Worm (Caenorhabditis elegans): ENCODE results near the gene Y116A8C.24.

ce11 chrIV:17040618-17041017 lies 30.1 kb downstream of the Y116A8C.24 start, which contains the start of gene Y116A8C.20:
- no peak for TF ChIP-seq ceh-45 (GFP tag; IDR thresholded peaks at IDR 0.05)
- TF ChIP-seq ceh-9 (tag; optimal IDR thresholded peaks at IDR 0.05), result no peak
- TF ChIP-seq F13H6.1 (tag; optimal IDR thresholded peaks at IDR 0.05), result no peak
- no peak for TF ChIP-seq fkh-10 (GFP tag; optimal IDR thresholded peaks at IDR 0.05)
- TF ChIP-seq ceh-6 (GFP tag; optimal IDR thresholded peaks at IDR 0.05), result no peak
- TF ChIP-seq eyg-1 (tag; optimal IDR thresholded peaks at IDR 0.05), result no peak
- no peak for TF ChIP-seq ets-4 (tag; optimal IDR thresholded peaks at IDR 0.05)
- TF ChIP-seq rnt-1 (tag; optimal IDR thresholded peaks at IDR 0.05), result no peak
- no peak for TF ChIP-seq ttx-3 (tag; optimal IDR thresholded peaks at IDR 0.05)
- no peak for TF ChIP-seq dmd-4 (tag; optimal IDR thresholded peaks at IDR 0.05; ENCODE audit: borderline replicate concordance)

Data from whole organism, late embryonic.